Fruit fly (Drosophila melanogaster) whole organism, embryonic: Measurements from ENCODE around the gene CG31436.

Experiments used
- CG10147 ChIP-seq: fragments of 200-800 bp; sonication (Bioruptor generic); optimal IDR thresholded peaks from 2 replicates; lab custom pipeline; 2019; ENCODE audit warnings: missing biosample characterization, mild to moderate bottlenecking, missing genetic modification characterization, moderate library complexity
- CG10543 ChIP-seq: fragments of 200-800 bp; sonication (Bioruptor generic); optimal IDR thresholded peaks from 3 replicates; lab custom pipeline; 2017; ENCODE audit warnings: missing biosample characterization, mild to moderate bottlenecking, missing genetic modification characterization, moderate library complexity
- CG12071 ChIP-seq: fragments of 200-800 bp; sonication (Bioruptor generic); optimal IDR thresholded peaks from 3 replicates; lab custom pipeline; 2018; ENCODE audit warnings: missing biosample characterization, mild to moderate bottlenecking, missing genetic modification characterization
- CG12155 ChIP-seq: fragments of 200-800 bp; sonication (Bioruptor generic); optimal IDR thresholded peaks from 3 replicates; lab custom pipeline; 2016; ENCODE audit warnings: missing biosample characterization, missing genetic modification characterization
- CG12219 ChIP-seq: fragments of 200-800 bp; sonication (Bioruptor generic); optimal IDR thresholded peaks from 3 replicates; lab custom pipeline; 2018; ENCODE audit warnings: missing biosample characterization, mild to moderate bottlenecking, missing genetic modification characterization
- CG13123 ChIP-seq: fragments of 200-800 bp; sonication (Bioruptor generic); optimal IDR thresholded peaks from 2 replicates; lab custom pipeline; 2016; ENCODE audit warnings: missing biosample characterization, missing genetic modification characterization
- CG13287 ChIP-seq: fragments of 200-800 bp; sonication (Bioruptor generic); IDR thresholded peaks from 2 replicates; pipeline ENCODE4 v1.3.6; 2022; ENCODE audit warnings: missing biosample characterization, missing genetic modification characterization; ENCODE audit not compliant: partially characterized antibody
- CG13296 ChIP-seq: fragments of 200-800 bp; sonication (Bioruptor generic); optimal IDR thresholded peaks from 3 replicates; lab custom pipeline; 2018; ENCODE audit warnings: missing biosample characterization, mild to moderate bottlenecking, missing genetic modification characterization
- CG14441 ChIP-seq: fragments of 200-800 bp; sonication (Bioruptor generic); IDR thresholded peaks from 2 replicates; pipeline ENCODE4 v1.3.6; 2022; ENCODE audit warnings: missing biosample characterization, missing genetic modification characterization
- CG15514 ChIP-seq: fragments of 200-800 bp; sonication (Bioruptor generic); optimal IDR thresholded peaks from 3 replicates; lab custom pipeline; 2017; ENCODE audit warnings: missing biosample characterization, missing genetic modification characterization, mild to moderate bottlenecking, moderate library complexity, missing genetic modification reagents
- CG1602 ChIP-seq: fragments of 200-800 bp; sonication (Bioruptor generic); optimal IDR thresholded peaks from 3 replicates; lab custom pipeline; 2016; ENCODE audit warnings: missing biosample characterization, missing genetic modification characterization
- CG33213 ChIP-seq: fragments of 200-800 bp; sonication (Bioruptor generic); optimal IDR thresholded peaks from 3 replicates; lab custom pipeline; 2016; ENCODE audit warnings: missing biosample characterization, missing genetic modification characterization
- CG3995 ChIP-seq: fragments of 200-800 bp; sonication (Bioruptor generic); optimal IDR thresholded peaks from 3 replicates; lab custom pipeline; 2016; ENCODE audit warnings: missing biosample characterization, missing genetic modification characterization
- CG7928 ChIP-seq: fragments of 200-800 bp; sonication (Bioruptor generic); optimal IDR thresholded peaks from 2 replicates; lab custom pipeline; 2017; ENCODE audit warnings: missing biosample characterization, mild to moderate bottlenecking, missing genetic modification characterization
- CG8388 ChIP-seq: fragments of 200-800 bp; sonication (Bioruptor generic); optimal IDR thresholded peaks from 2 replicates; lab custom pipeline; 2019; ENCODE audit warnings: missing biosample characterization, mild to moderate bottlenecking, missing genetic modification characterization, moderate library complexity
- CG9727 ChIP-seq: fragments of 200-800 bp; sonication (Bioruptor generic); optimal IDR thresholded peaks from 3 replicates; lab custom pipeline; 2017; ENCODE audit warnings: missing biosample characterization, mild to moderate bottlenecking, missing genetic modification characterization
- Dek ChIP-seq: fragments of 200-800 bp; sonication (Bioruptor generic); optimal IDR thresholded peaks from 3 replicates; lab custom pipeline; 2019; ENCODE audit warnings: missing biosample characterization, mild to moderate bottlenecking, missing genetic modification characterization, moderate library complexity
- Drgx ChIP-seq: fragments of 200-800 bp; sonication (Bioruptor generic); IDR thresholded peaks from 2 replicates; pipeline ENCODE4 v1.3.6; 2022; ENCODE audit warnings: missing biosample characterization, missing genetic modification characterization
- Fer3 ChIP-seq: fragments of 200-800 bp; sonication (Bioruptor generic); optimal IDR thresholded peaks from 2 replicates; lab custom pipeline; 2018; ENCODE audit warnings: missing biosample characterization, mild to moderate bottlenecking, missing genetic modification characterization, moderate library complexity
- Hmr ChIP-seq: fragments of 200-800 bp; sonication (Bioruptor generic); optimal IDR thresholded peaks from 3 replicates; lab custom pipeline; 2017; ENCODE audit warnings: mild to moderate bottlenecking, missing biosample characterization, missing genetic modification reagents, missing genetic modification characterization
- Meics ChIP-seq: fragments of 200-800 bp; sonication (Bioruptor generic); optimal IDR thresholded peaks from 2 replicates; lab custom pipeline; 2017; ENCODE audit warnings: missing biosample characterization, mild to moderate bottlenecking, missing genetic modification characterization
- PHDP ChIP-seq: fragments of 200-800 bp; sonication (Bioruptor generic); optimal IDR thresholded peaks from 3 replicates; lab custom pipeline; 2018; ENCODE audit warnings: missing biosample characterization, mild to moderate bottlenecking, missing genetic modification characterization, moderate library complexity
- Spps ChIP-seq: fragments of 200-800 bp; sonication (Bioruptor generic); optimal IDR thresholded peaks from 2 replicates; lab custom pipeline; 2018; ENCODE audit warnings: missing biosample characterization, mild to moderate bottlenecking, missing genetic modification characterization
- Stat92E ChIP-seq, 3 experiments: fragments of >200 bp in 2 of 3; fragments of 200-800 bp in 1 of 3; sonication (Bioruptor generic) in 1 of 3; optimal IDR thresholded peaks; 2 replicates each; lab custom pipeline; 2017 to 2019; ENCODE audit warnings: missing biosample characterization in 3 of 3, missing genetic modification characterization in 3 of 3, mild to moderate bottlenecking in 1 of 3, moderate library complexity in 1 of 3
- Trl ChIP-seq, 3 experiments: fragments of >200 bp in 2 of 3; fragments of 200-800 bp in 1 of 3; sonication (Bioruptor generic) in 1 of 3; optimal IDR thresholded peaks; 2 replicates in 1 of 3; 3 replicates in 2 of 3; lab custom pipeline; 2016 to 2017; ENCODE audit warnings: missing biosample characterization in 1 of 3, missing genetic modification characterization in 1 of 3
- Usf ChIP-seq: fragments of 200-800 bp; sonication (Bioruptor generic); optimal IDR thresholded peaks from 2 replicates; lab custom pipeline; 2017; ENCODE audit warnings: missing genotype, missing biosample characterization, missing genetic modification characterization
- Xrp1 ChIP-seq: fragments of 200-800 bp; sonication (Bioruptor generic); IDR thresholded peaks from 2 replicates; pipeline ENCODE4 v1.3.6; 2022; ENCODE audit warnings: missing biosample characterization, missing genetic modification characterization
- al ChIP-seq: fragments of 200-800 bp; sonication (Bioruptor generic); IDR thresholded peaks from 2 replicates; pipeline ENCODE4 v1.3.6; 2022; ENCODE audit warnings: missing biosample characterization, missing genetic modification characterization
- bab2 ChIP-seq: fragments of 200-800 bp; sonication (Bioruptor generic); optimal IDR thresholded peaks from 2 replicates; lab custom pipeline; 2016; ENCODE audit warnings: missing biosample characterization, missing genetic modification characterization
- chinmo ChIP-seq: fragments of 200-800 bp; sonication (Bioruptor generic); IDR thresholded peaks from 4 replicates; pipeline ENCODE4 v1.3.6; 2022; ENCODE audit warnings: missing biosample characterization, missing genetic modification characterization; ENCODE audit not compliant: partially characterized antibody
- exex ChIP-seq: fragments of 200-800 bp; sonication (Bioruptor generic); optimal IDR thresholded peaks from 4 replicates; lab custom pipeline; 2018; ENCODE audit warnings: missing biosample characterization, mild to moderate bottlenecking, missing genetic modification characterization, moderate library complexity
- eyg ChIP-seq: fragments of 200-800 bp; sonication (Bioruptor generic); optimal IDR thresholded peaks from 3 replicates; lab custom pipeline; 2016; ENCODE audit warnings: missing biosample characterization, missing genetic modification characterization
- gem ChIP-seq: fragments of 200-800 bp; sonication (Bioruptor generic); optimal IDR thresholded peaks from 2 replicates; lab custom pipeline; 2019; ENCODE audit warnings: missing biosample characterization, mild to moderate bottlenecking, missing genetic modification characterization, moderate library complexity
- grn ChIP-seq: fragments of 200-800 bp; sonication (Bioruptor generic); optimal IDR thresholded peaks from 3 replicates; lab custom pipeline; 2017; ENCODE audit warnings: missing biosample characterization, missing genetic modification characterization
- jing ChIP-seq: fragments of 200-800 bp; sonication (Bioruptor generic); optimal IDR thresholded peaks from 2 replicates; lab custom pipeline; 2018; ENCODE audit warnings: missing biosample characterization, mild to moderate bottlenecking, missing genetic modification characterization
- nmo ChIP-seq: fragments of 200-800 bp; sonication (Bioruptor generic); optimal IDR thresholded peaks from 2 replicates; lab custom pipeline; 2018; ENCODE audit warnings: missing biosample characterization, mild to moderate bottlenecking, missing genetic modification characterization, moderate library complexity
- peb ChIP-seq: fragments of 200-800 bp; sonication (Bioruptor generic); IDR thresholded peaks from 2 replicates; pipeline ENCODE4 v1.3.6; 2022; ENCODE audit warnings: missing biosample characterization, missing genetic modification characterization
- phol ChIP-seq: fragments of 200-800 bp; sonication (Bioruptor generic); optimal IDR thresholded peaks from 3 replicates; lab custom pipeline; 2018; ENCODE audit warnings: missing biosample characterization, mild to moderate bottlenecking, missing genetic modification characterization, moderate library complexity
- scrt ChIP-seq: fragments of 200-800 bp; sonication (Bioruptor generic); optimal IDR thresholded peaks from 2 replicates; lab custom pipeline; 2018; ENCODE audit warnings: missing biosample characterization, mild to moderate bottlenecking, missing genetic modification characterization, moderate library complexity
- sens ChIP-seq: fragments of 200-800 bp; sonication (Bioruptor generic); peaks from one replicate; lab custom pipeline; 2016; ENCODE audit warnings: missing biosample characterization, missing genetic modification characterization
- sisA ChIP-seq: fragments of 200-800 bp; sonication (Bioruptor generic); IDR thresholded peaks from 2 replicates; pipeline ENCODE4 v1.3.6; 2022; ENCODE audit warnings: missing biosample characterization, missing genetic modification characterization
- sug ChIP-seq: fragments of 200-800 bp; optimal IDR thresholded peaks from 2 replicates; lab custom pipeline; 2019; ENCODE audit warnings: missing biosample characterization, mild to moderate bottlenecking, missing genetic modification characterization, moderate library complexity
- usp ChIP-seq: fragments of >200 bp; optimal IDR thresholded peaks from 2 replicates; lab custom pipeline; 2017; ENCODE audit warnings: missing biosample characterization, missing genetic modification characterization
- vfl ChIP-seq: fragments of 200-800 bp; sonication (Bioruptor generic); optimal IDR thresholded peaks from 2 replicates; lab custom pipeline; 2016; ENCODE audit warnings: missing biosample characterization, missing genetic modification characterization
- z ChIP-seq: fragments of 200-800 bp; sonication (Bioruptor generic); IDR thresholded peaks from 3 replicates; pipeline ENCODE4 v1.3.6; 2022; ENCODE audit warnings: missing biosample characterization, missing genetic modification characterization

Gene CG31436

dm6 chr3R:25285173-25285572 lies 18.8 kb upstream of the CG31436 start, which contains the start of gene CG31104:
Gene CG31104, plus strand, starts transcription at chr3R:25285473.
- TF ChIP-seq CG13296 (no peak), exex (tag; lab: Kevin White, UChicago) (peak; percentile 22)

dm6 chr3R:25287128-25287527 lies 16.8 kb upstream of the CG31436 start, which contains the start of gene CG13658:
Gene CG13658, plus strand, starts transcription at chr3R:25287474.
- TF ChIP-seq gem (tag; lab: Kevin White, UChicago): no peak
- no peak for TF ChIP-seq CG12155 (GFP tag; lab: Kevin White, UChicago)
- no peak for TF ChIP-seq usp (GFP tag; lab: Kevin White, UChicago)
- TF ChIP-seq Trl (optimal IDR thresholded peaks at IDR 0.05; lab: Kevin White, UChicago): peak in 1 of 2 experiments; percentile 16
- TF ChIP-seq Trl (GFP tag; optimal IDR thresholded peaks at IDR 0.05; lab: Kevin White, UChicago): no peak
- peak; percentile 69 for TF ChIP-seq exex (tag; lab: Kevin White, UChicago)
- peak; percentile 13 for TF ChIP-seq sens (GFP tag; lab: Kevin White, UChicago)
- TF ChIP-seq bab2 (GFP tag; lab: Kevin White, UChicago): no peak
- TF ChIP-seq chinmo (GFP tag; lab: Robert Waterston, UW): 0 out of 4 replicates have a peak, but pooled peaks have one; percentile 17
- TF ChIP-seq sug (tag; lab: Kevin White, UChicago): peak; percentile 29
- TF ChIP-seq Usf (GFP tag; lab: Kevin White, UChicago): no peak
- 0 out of 3 replicates have a peak, but pooled peaks have one; percentile 31 for TF ChIP-seq z (GFP tag; lab: Robert Waterston, UW)

dm6 chr3R:25289589-25289988 lies 14.3 kb upstream of the CG31436 start, which contains the start of gene CG11893:
Gene CG11893, plus strand, starts transcription at chr3R:25289889.
- no peak for TF ChIP-seq Fer3 (tag; lab: Kevin White, UChicago)
- TF ChIP-seq CG8388 (GFP tag; lab: Kevin White, UChicago): no peak
- no peak for TF ChIP-seq Drgx
- no peak for TF ChIP-seq sisA
- no peak for TF ChIP-seq Xrp1 (GFP tag; lab: Robert Waterston, UW)
- TF ChIP-seq Spps (tag; lab: Kevin White, UChicago): no peak
- TF ChIP-seq CG3995 (GFP tag; lab: Kevin White, UChicago): no peak
- no peak for TF ChIP-seq CG1602 (GFP tag; lab: Kevin White, UChicago)
- no peak for TF ChIP-seq Dek
- TF ChIP-seq Stat92E (GFP tag; optimal IDR thresholded peaks at IDR 0.05; lab: Kevin White, UChicago): no peak
- TF ChIP-seq CG7928 (GFP tag; lab: Kevin White, UChicago): no peak
- no peak for TF ChIP-seq CG10543 (GFP tag; lab: Kevin White, UChicago)
- TF ChIP-seq grn: no peak
- TF ChIP-seq peb (GFP tag; lab: Robert Waterston, UW): no peak
- no peak for TF ChIP-seq jing
- no peak for TF ChIP-seq al (GFP tag; lab: Robert Waterston, UW)
- TF ChIP-seq CG14441 (GFP tag; lab: Robert Waterston, UW): no peak
- TF ChIP-seq CG9727 (GFP tag; lab: Kevin White, UChicago): no peak
- TF ChIP-seq nmo: no peak
- TF ChIP-seq CG33213 (GFP tag; lab: Kevin White, UChicago): no peak

- no peak for TF ChIP-seq CG13123 (GFP tag; lab: Kevin White, UChicago)
- TF ChIP-seq CG15514: peak; percentile 58
- TF ChIP-seq Hmr: peak; percentile 35
- peak; percentile 11 for TF ChIP-seq CG10147
- no peak for TF ChIP-seq CG10543 (GFP tag; lab: Kevin White, UChicago)
- peak; percentile 60 for TF ChIP-seq PHDP (tag; lab: Kevin White, UChicago)
- TF ChIP-seq gem (tag; lab: Kevin White, UChicago): peak; percentile 31
- peak; percentile 30 for TF ChIP-seq scrt (GFP tag; lab: Kevin White, UChicago)
- TF ChIP-seq CG12219 (GFP tag; lab: Kevin White, UChicago): peak; percentile 2
- TF ChIP-seq phol (tag; lab: Kevin White, UChicago): no peak
- peak; percentile 63; the same call in 1 of the 2 replicates for TF ChIP-seq CG13287
- no peak for TF ChIP-seq vfl (GFP tag; lab: Kevin White, UChicago)
- TF ChIP-seq CG12071: peak; percentile 52
- peak; percentile 53 for TF ChIP-seq Meics (GFP tag; lab: Kevin White, UChicago)
- TF ChIP-seq chinmo (GFP tag; lab: Robert Waterston, UW): peak; percentile 81; the same call in 2 of the 4 replicates
- no peak for TF ChIP-seq eyg (GFP tag; lab: Kevin White, UChicago)
These were observed 11.1 kb upstream of the CG31436 start, which contains the start of gene CG31098 for dm6 chr3R:25292864-25293284. Gene CG31098, minus strand, starts transcription at chr3R:25292977.
